Fruit fly (Drosophila melanogaster) whole organism, embryonic: ENCODE measurements around the gene qtc.
A peak's percentile ranks its signal among the peaks of the same experiment; 100 is the strongest.

Experiments used
- Bgb ChIP-seq: fragments of 200-800 bp; sonication (Bioruptor generic); IDR thresholded peaks from 2 replicates; pipeline ENCODE4 v1.3.6; 2022; ENCODE audit warnings: missing biosample characterization, missing genetic modification characterization; ENCODE audit not compliant: partially characterized antibody
- CG10267 ChIP-seq: fragments of 200-800 bp; sonication (Bioruptor generic); optimal IDR thresholded peaks from 2 replicates; lab custom pipeline; 2018; ENCODE audit warnings: missing biosample characterization, mild to moderate bottlenecking, missing genetic modification characterization, moderate library complexity
- CG11504 ChIP-seq: fragments of 200-800 bp; sonication (Bioruptor generic); optimal IDR thresholded peaks from 3 replicates; lab custom pipeline; 2019; ENCODE audit warnings: missing biosample characterization, mild to moderate bottlenecking, missing genetic modification characterization, moderate library complexity
- CG12104 ChIP-seq: fragments of 200-800 bp; sonication (Bioruptor generic); optimal IDR thresholded peaks from 3 replicates; lab custom pipeline; 2016; ENCODE audit warnings: missing biosample characterization, missing genetic modification characterization
- CG12219 ChIP-seq: fragments of 200-800 bp; sonication (Bioruptor generic); optimal IDR thresholded peaks from 3 replicates; lab custom pipeline; 2018; ENCODE audit warnings: missing biosample characterization, mild to moderate bottlenecking, missing genetic modification characterization
- CG12769 ChIP-seq: fragments of 200-800 bp; sonication (Bioruptor generic); optimal IDR thresholded peaks from 2 replicates; lab custom pipeline; 2019; ENCODE audit warnings: missing biosample characterization, mild to moderate bottlenecking, missing genetic modification characterization, moderate library complexity
- CG13296 ChIP-seq: fragments of 200-800 bp; sonication (Bioruptor generic); optimal IDR thresholded peaks from 3 replicates; lab custom pipeline; 2018; ENCODE audit warnings: missing biosample characterization, mild to moderate bottlenecking, missing genetic modification characterization
- CG17328 ChIP-seq: fragments of 200-800 bp; sonication (Bioruptor generic); IDR thresholded peaks from 2 replicates; pipeline ENCODE4 v1.3.6; 2022; ENCODE audit warnings: missing biosample characterization, missing genetic modification characterization
- CG17359 ChIP-seq: fragments of 200-800 bp; sonication (Bioruptor generic); optimal IDR thresholded peaks from 3 replicates; lab custom pipeline; 2018; ENCODE audit warnings: missing biosample characterization, mild to moderate bottlenecking, missing genetic modification characterization, moderate library complexity
- CG18476 ChIP-seq: fragments of 200-800 bp; sonication (Bioruptor generic); optimal IDR thresholded peaks from 2 replicates; lab custom pipeline; 2016; ENCODE audit warnings: missing biosample characterization, mild to moderate bottlenecking, missing genetic modification characterization
- CG2678 ChIP-seq: fragments of 200-800 bp; sonication (Bioruptor generic); optimal IDR thresholded peaks from 3 replicates; lab custom pipeline; 2019; ENCODE audit warnings: missing biosample characterization, mild to moderate bottlenecking, missing genetic modification characterization, moderate library complexity
- CG30431 ChIP-seq: fragments of 200-800 bp; sonication (Bioruptor generic); optimal IDR thresholded peaks from 2 replicates; lab custom pipeline; 2017; ENCODE audit warnings: missing biosample characterization, missing genetic modification characterization
- CG33213 ChIP-seq: fragments of 200-800 bp; sonication (Bioruptor generic); optimal IDR thresholded peaks from 3 replicates; lab custom pipeline; 2016; ENCODE audit warnings: missing biosample characterization, missing genetic modification characterization
- CG33557 ChIP-seq: fragments of 200-800 bp; sonication (Bioruptor generic); optimal IDR thresholded peaks from 2 replicates; lab custom pipeline; 2019; ENCODE audit warnings: missing biosample characterization, mild to moderate bottlenecking, missing genetic modification characterization, moderate library complexity
- CG4730 ChIP-seq: fragments of 200-800 bp; sonication (Bioruptor generic); IDR thresholded peaks from 2 replicates; pipeline ENCODE4 v1.3.6; 2022; ENCODE audit warnings: missing biosample characterization, missing genetic modification characterization
- CG7928 ChIP-seq: fragments of 200-800 bp; sonication (Bioruptor generic); optimal IDR thresholded peaks from 2 replicates; lab custom pipeline; 2017; ENCODE audit warnings: missing biosample characterization, mild to moderate bottlenecking, missing genetic modification characterization
- CG9727 ChIP-seq: fragments of 200-800 bp; sonication (Bioruptor generic); optimal IDR thresholded peaks from 3 replicates; lab custom pipeline; 2017; ENCODE audit warnings: missing biosample characterization, mild to moderate bottlenecking, missing genetic modification characterization
- Gsc ChIP-seq: fragments of 200-800 bp; sonication (Bioruptor generic); IDR thresholded peaks from 2 replicates; pipeline ENCODE4 v1.3.6; 2022; ENCODE audit warnings: missing biosample characterization, missing genetic modification characterization
- HHEX ChIP-seq: fragments of 200-800 bp; sonication (Bioruptor generic); optimal IDR thresholded peaks from 3 replicates; lab custom pipeline; 2017; ENCODE audit warnings: missing biosample characterization, mild to moderate bottlenecking, missing genetic modification characterization, missing genetic modification reagents
- HLHmδ ChIP-seq: fragments of 200-800 bp; sonication (Bioruptor generic); optimal IDR thresholded peaks from 2 replicates; lab custom pipeline; 2018; ENCODE audit warnings: missing biosample characterization, mild to moderate bottlenecking, missing genetic modification characterization, moderate library complexity
- Hmx ChIP-seq: fragments of 200-800 bp; sonication (Bioruptor generic); optimal IDR thresholded peaks from 2 replicates; lab custom pipeline; 2016; ENCODE audit warnings: missing biosample characterization, missing genetic modification characterization
- Hr78 ChIP-seq, 2 experiments: fragments of 200-800 bp in 1 of 2; fragments of >200 bp in 1 of 2; sonication (Bioruptor generic) in 1 of 2; optimal IDR thresholded peaks; 2 replicates each; lab custom pipeline; 2017 to 2019; ENCODE audit warnings: missing biosample characterization in 2 of 2, missing genetic modification characterization in 2 of 2, mild to moderate bottlenecking in 1 of 2, moderate library complexity in 1 of 2
- Hsf ChIP-seq: fragments of 200-800 bp; sonication (Bioruptor generic); optimal IDR thresholded peaks from 3 replicates; lab custom pipeline; 2016; ENCODE audit warnings: missing biosample characterization, missing genetic modification characterization
- Jarid2 ChIP-seq: fragments of 200-800 bp; sonication (Bioruptor generic); optimal IDR thresholded peaks from 3 replicates; lab custom pipeline; 2017; ENCODE audit warnings: mild to moderate bottlenecking, missing biosample characterization, missing genetic modification reagents, missing genetic modification characterization
- Mad ChIP-seq: fragments of 200-800 bp; sonication (Bioruptor generic); optimal IDR thresholded peaks from 2 replicates; lab custom pipeline; 2016; ENCODE audit warnings: missing biosample characterization, missing genetic modification characterization
- Pdp1 ChIP-seq, 2 experiments: fragments of 200-800 bp; sonication (Bioruptor generic); optimal IDR thresholded peaks; 3 replicates each; lab custom pipeline; 2016; ENCODE audit warnings: missing biosample characterization in 2 of 2, missing genetic modification characterization in 2 of 2, mild to moderate bottlenecking in 1 of 2, moderate library complexity in 1 of 2
- Rfx ChIP-seq: fragments of 200-800 bp; sonication (Bioruptor generic); IDR thresholded peaks from 2 replicates; pipeline ENCODE4 v1.3.6; 2022; ENCODE audit warnings: missing biosample characterization, missing genetic modification characterization
- Sox100B ChIP-seq: fragments of 200-800 bp; sonication (Bioruptor generic); optimal IDR thresholded peaks from 3 replicates; lab custom pipeline; 2018; ENCODE audit warnings: missing biosample characterization, mild to moderate bottlenecking, missing genetic modification characterization
- Sry-δ ChIP-seq: fragments of 200-800 bp; sonication (Bioruptor generic); optimal IDR thresholded peaks from 2 replicates; lab custom pipeline; 2016; ENCODE audit warnings: missing biosample characterization, missing genetic modification characterization
- al ChIP-seq: fragments of 200-800 bp; sonication (Bioruptor generic); IDR thresholded peaks from 2 replicates; pipeline ENCODE4 v1.3.6; 2022; ENCODE audit warnings: missing biosample characterization, missing genetic modification characterization
- bcd ChIP-seq: fragments of 200-800 bp; sonication (Bioruptor generic); optimal IDR thresholded peaks from 2 replicates; lab custom pipeline; 2017; ENCODE audit warnings: missing biosample characterization, mild to moderate bottlenecking, missing genetic modification characterization
- caup ChIP-seq: fragments of 200-800 bp; sonication (Bioruptor generic); optimal IDR thresholded peaks from 3 replicates; lab custom pipeline; 2017; ENCODE audit warnings: missing biosample characterization, mild to moderate bottlenecking, missing genetic modification characterization, moderate library complexity; ENCODE audit not compliant: severe bottlenecking
- chm ChIP-seq: fragments of 200-800 bp; sonication (Bioruptor generic); IDR thresholded peaks from 2 replicates; pipeline ENCODE4 v1.3.6; 2022; ENCODE audit warnings: missing biosample characterization, missing genetic modification characterization
- da ChIP-seq: fragments of 200-800 bp; sonication (Bioruptor generic); optimal IDR thresholded peaks from 2 replicates; lab custom pipeline; 2016; ENCODE audit warnings: missing biosample characterization, missing genetic modification characterization
- danr ChIP-seq: fragments of 200-800 bp; sonication (Bioruptor generic); IDR thresholded peaks from 2 replicates; pipeline ENCODE4 v1.3.6; 2022; ENCODE audit warnings: missing biosample characterization, missing genetic modification characterization
- dmrt11E ChIP-seq: fragments of 200-800 bp; sonication (Bioruptor generic); optimal IDR thresholded peaks from 3 replicates; lab custom pipeline; 2018; ENCODE audit warnings: missing biosample characterization, mild to moderate bottlenecking, missing genetic modification characterization, moderate library complexity
- fd96Cb ChIP-seq: fragments of 200-800 bp; sonication (Bioruptor generic); optimal IDR thresholded peaks from 2 replicates; lab custom pipeline; 2018; ENCODE audit warnings: missing biosample characterization, mild to moderate bottlenecking, missing genetic modification characterization, moderate library complexity
- gcm2 ChIP-seq: fragments of 200-800 bp; sonication (Bioruptor generic); optimal IDR thresholded peaks from 2 replicates; lab custom pipeline; 2016; ENCODE audit warnings: missing biosample characterization, missing genetic modification characterization
- her ChIP-seq: fragments of 200-800 bp; sonication (Bioruptor generic); optimal IDR thresholded peaks from 2 replicates; lab custom pipeline; 2016; ENCODE audit warnings: missing biosample characterization, missing genetic modification characterization
- jumu ChIP-seq: fragments of 200-800 bp; sonication (Bioruptor generic); optimal IDR thresholded peaks from 3 replicates; lab custom pipeline; 2016; ENCODE audit warnings: missing biosample characterization, missing genetic modification characterization
- luna ChIP-seq: fragments of 200-800 bp; sonication (Bioruptor generic); optimal IDR thresholded peaks from 2 replicates; lab custom pipeline; 2016; ENCODE audit warnings: missing biosample characterization, missing genetic modification characterization
- p53 ChIP-seq: fragments of 200-800 bp; sonication (Bioruptor generic); optimal IDR thresholded peaks from 2 replicates; lab custom pipeline; 2016; ENCODE audit warnings: missing biosample characterization, missing genetic modification characterization
- pan ChIP-seq, 4 experiments: fragments of >200 bp in 3 of 4; fragments of 200-800 bp in 1 of 4; sonication (Bioruptor generic) in 1 of 4; optimal IDR thresholded peaks in 3 of 4; IDR thresholded peaks in 1 of 4; 2 replicates each; pipeline versions ENCODE4 v1.3.6 to Lab custom; 2017 to 2022; ENCODE audit warnings: missing biosample characterization in 2 of 4, missing genetic modification characterization in 2 of 4, mixed read lengths in 1 of 4
- psq ChIP-seq: fragments of 200-800 bp; sonication (Bioruptor generic); optimal IDR thresholded peaks from 2 replicates; lab custom pipeline; 2017; ENCODE audit warnings: missing biosample characterization, missing genetic modification characterization
- sens ChIP-seq: fragments of 200-800 bp; sonication (Bioruptor generic); peaks from one replicate; lab custom pipeline; 2016; ENCODE audit warnings: missing biosample characterization, missing genetic modification characterization
- stwl ChIP-seq: fragments of 200-800 bp; sonication (Bioruptor generic); optimal IDR thresholded peaks from 3 replicates; lab custom pipeline; 2018; ENCODE audit warnings: missing biosample characterization, mild to moderate bottlenecking, missing genetic modification characterization, moderate library complexity
- zen ChIP-seq: fragments of 200-800 bp; sonication (Bioruptor generic); optimal IDR thresholded peaks from 3 replicates; lab custom pipeline; 2018; ENCODE audit warnings: missing biosample characterization, mild to moderate bottlenecking, missing genetic modification characterization, moderate library complexity

The qtc gene

dm6 chr2L:5044361-5044891 is 16.2 kb upstream of the qtc start, which contains the start of gene CG31650 (continued):
- no peak for TF ChIP-seq CG12219 (GFP tag; lab: Kevin White, UChicago)
- no peak for TF ChIP-seq zen (tag; lab: Kevin White, UChicago)
- TF ChIP-seq Mad (GFP tag; lab: Kevin White, UChicago), result no peak
- peak; percentile 6; the same call in 1 of the 2 replicates for TF ChIP-seq Rfx (GFP tag; lab: Robert Waterston, UW)
- no peak for TF ChIP-seq gcm2 (GFP tag; lab: Kevin White, UChicago)
- TF ChIP-seq Pdp1 (GFP tag; optimal IDR thresholded peaks at IDR 0.05; lab: Kevin White, UChicago), result no peak
- no peak for TF ChIP-seq stwl (tag; lab: Kevin White, UChicago)
- TF ChIP-seq sens, result peak; percentile 17
- TF ChIP-seq CG2678 (tag; lab: Kevin White, UChicago), result no peak
- TF ChIP-seq pan (optimal IDR thresholded peaks at IDR 0.05; lab: Kevin White, UChicago), result no peak
- TF ChIP-seq pan (GFP tag; optimal IDR thresholded peaks at IDR 0.05 in 1 of 2, IDR thresholded peaks at IDR 0.05 in 1 of 2), result no peak
- peak; percentile 53 for TF ChIP-seq chm (GFP tag; lab: Robert Waterston, UW)
- TF ChIP-seq Hr78 (GFP tag; optimal IDR thresholded peaks at IDR 0.05; lab: Kevin White, UChicago), result peak in 1 of 2 experiments; percentile 90
- no peak for TF ChIP-seq Bgb (GFP tag; lab: Robert Waterston, UW)
- TF ChIP-seq her, result no peak
- TF ChIP-seq CG13296 (GFP tag; lab: Kevin White, UChicago), result no peak
- no peak for TF ChIP-seq caup
- TF ChIP-seq Jarid2, result no peak
- no peak for TF ChIP-seq CG11504 (tag; lab: Kevin White, UChicago)
- no peak for TF ChIP-seq Hmx (GFP tag; lab: Kevin White, UChicago)
- no peak for TF ChIP-seq jumu (GFP tag; lab: Kevin White, UChicago)
- no peak for TF ChIP-seq CG33557 (GFP tag; lab: Kevin White, UChicago)
- TF ChIP-seq CG12769 (tag; lab: Kevin White, UChicago), result peak; percentile 24
- no peak for TF ChIP-seq Hsf (GFP tag; lab: Kevin White, UChicago)

dm6 chr2L:5044892-5045619 is 15.6 kb upstream of the qtc start:
- TF ChIP-seq CG33213 (GFP tag; lab: Kevin White, UChicago) (peak; percentile 3), Sox100B (peak; percentile 78), CG9727 (GFP tag; lab: Kevin White, UChicago) (peak; percentile 60), bcd (peak; percentile 62), CG17328 (peak; percentile 13; the same call in 1 of the 2 replicates), danr (GFP tag; lab: Robert Waterston, UW) (peak; percentile 11; the same call in 1 of the 2 replicates), CG17359 (tag; lab: Kevin White, UChicago) (peak; percentile 46), al (GFP tag; lab: Robert Waterston, UW) (no peak), p53 (no peak), HLHmδ (GFP tag; lab: Kevin White, UChicago) (no peak), CG30431 (GFP tag; lab: Kevin White, UChicago) (no peak), CG7928 (GFP tag; lab: Kevin White, UChicago) (peak; percentile 26), CG12104 (GFP tag; lab: Kevin White, UChicago) (peak; percentile 41), Pdp1 (GFP tag; optimal IDR thresholded peaks at IDR 0.05; lab: Kevin White, UChicago) (peak; percentile 20 to 33), CG10267 (tag; lab: Kevin White, UChicago) (peak; percentile 53), HHEX (GFP tag; lab: Kevin White, UChicago) (peak; percentile 69), CG4730 (GFP tag; lab: Robert Waterston, UW) (0 out of 2 replicates have a peak, but pooled peaks have one; percentile 14), Gsc (no peak), Sry-δ (GFP tag; lab: Kevin White, UChicago) (no peak), da (no peak), fd96Cb (tag; lab: Kevin White, UChicago) (peak; percentile 61), dmrt11E (tag; lab: Kevin White, UChicago) (peak; percentile 31), CG18476 (GFP tag; lab: Kevin White, UChicago) (peak; percentile 23), luna (GFP tag; lab: Kevin White, UChicago) (no peak), psq (GFP tag; lab: Kevin White, UChicago) (no peak)
